Fruit fly (Drosophila melanogaster): ENCODE results near the gene CG3698.

Gene CG3698

DNA sequence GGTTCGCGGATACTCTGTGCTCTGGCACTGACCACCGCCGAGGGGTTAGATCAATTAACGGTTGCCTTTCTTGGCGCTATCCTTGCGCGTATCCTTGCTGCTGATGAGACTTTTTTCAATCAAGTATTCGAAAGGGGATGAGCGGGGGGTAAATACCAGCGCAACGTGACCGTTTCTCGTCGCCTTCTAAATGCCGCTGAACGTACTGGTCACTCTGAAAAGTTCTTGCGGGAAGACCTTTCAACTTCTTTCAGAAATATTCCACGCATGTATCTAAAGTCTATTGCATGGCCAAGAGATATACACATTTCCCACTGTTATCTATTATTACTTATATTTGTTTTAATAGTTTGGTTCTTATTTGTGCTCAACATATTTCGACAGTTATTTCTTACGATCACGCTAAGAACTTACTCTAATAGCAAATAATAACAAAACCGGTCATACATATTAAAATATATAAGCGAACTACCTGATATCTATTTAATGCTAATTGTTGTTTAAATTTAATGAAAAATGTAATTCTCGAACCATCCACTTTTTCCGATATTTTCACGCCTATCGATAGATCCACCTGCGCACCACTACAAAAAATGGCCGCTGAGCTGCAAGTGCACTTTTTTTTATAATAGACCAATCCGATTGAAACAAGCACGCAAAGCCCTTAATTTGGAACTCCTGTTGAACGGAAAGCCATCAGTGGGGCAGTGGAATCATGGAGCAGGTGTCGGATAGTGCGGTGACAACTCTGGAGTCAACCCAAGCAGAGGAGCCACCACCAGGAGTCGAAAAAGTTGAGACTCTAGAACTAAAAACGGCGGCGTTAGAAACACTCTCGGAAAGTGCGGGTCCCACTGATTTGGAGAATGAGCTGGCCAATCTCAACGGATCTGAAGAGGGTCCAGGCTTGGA lies 11.2 kb upstream of the CG3698 start, which contains the start of the genes CG3634 and HIPP1 (continued):
- TF ChIP-seq stc (GFP tag; IDR thresholded peaks at IDR 0.05) (no peak), Sry-β (GFP tag; optimal IDR thresholded peaks at IDR 0.05) (peak; percentile 64), HHEX (GFP tag; optimal IDR thresholded peaks at IDR 0.05) (no peak), D19A (tag; optimal IDR thresholded peaks at IDR 0.05) (no peak), grn (GFP tag; optimal IDR thresholded peaks at IDR 0.05) (no peak), Lhr (GFP tag; optimal IDR thresholded peaks at IDR 0.05) (peak; percentile 51), CG10959 (GFP tag; IDR thresholded peaks at IDR 0.05) (no peak), hb (GFP tag; IDR thresholded peaks at IDR 0.05; ENCODE audit: partially characterized antibody) (no peak), CG2116 (GFP tag; optimal IDR thresholded peaks at IDR 0.05) (peak; percentile 71), CG9817 (tag; optimal IDR thresholded peaks at IDR 0.05) (no peak), TFAM (GFP tag; optimal IDR thresholded peaks at IDR 0.05) (no peak), Med (GFP tag) (peak; percentile 67), CG11696 (GFP tag; IDR thresholded peaks at IDR 0.05) (no peak), p53 (GFP tag; optimal IDR thresholded peaks at IDR 0.05) (no peak), peb (GFP tag; IDR thresholded peaks at IDR 0.05) (no peak), B-H2 (GFP tag; optimal IDR thresholded peaks at IDR 0.05) (no peak), usp (GFP tag; optimal IDR thresholded peaks at IDR 0.05) (no peak), exex (tag; optimal IDR thresholded peaks at IDR 0.05) (no peak), lbe (GFP tag; optimal IDR thresholded peaks at IDR 0.05) (no peak), Meics (GFP tag; optimal IDR thresholded peaks at IDR 0.05) (no peak), CG7963 (GFP tag; IDR thresholded peaks at IDR 0.05; ENCODE audit: partially characterized antibody) (no peak), dpn (GFP tag; optimal IDR thresholded peaks at IDR 0.05) (no peak), fru (optimal IDR thresholded peaks at IDR 0.05) (no peak), CG6254 (GFP tag; optimal IDR thresholded peaks at IDR 0.05) (no peak), CG3726 (GFP tag; IDR thresholded peaks at IDR 0.05) (no peak), Lim3 (GFP tag; IDR thresholded peaks at IDR 0.05) (no peak), Nf-YB (GFP tag; optimal IDR thresholded peaks at IDR 0.05) (peak; percentile 36), Opbp (GFP tag; IDR thresholded peaks at IDR 0.05; ENCODE audit: partially characterized antibody) (0 out of 3 replicates have a peak, but pooled peaks have one; percentile 24), bab2 (GFP tag; optimal IDR thresholded peaks at IDR 0.05) (no peak), sna (GFP tag; IDR thresholded peaks at IDR 0.05; ENCODE audit: partially characterized antibody) (peak; percentile 44; the same call in 1 of the 2 replicates), Drgx (GFP tag; IDR thresholded peaks at IDR 0.05) (no peak), Sry-δ (GFP tag; optimal IDR thresholded peaks at IDR 0.05) (peak; percentile 80), sr (GFP tag; IDR thresholded peaks at IDR 0.05) (no peak), CG12155 (GFP tag; optimal IDR thresholded peaks at IDR 0.05) (peak; percentile 8), Taf1 (GFP tag; IDR thresholded peaks at IDR 0.05) (no peak), mld (GFP tag; IDR thresholded peaks at IDR 0.05; ENCODE audit: partially characterized antibody) (0 out of 3 replicates have a peak, but pooled peaks have one; percentile 7), chm (GFP tag; IDR thresholded peaks at IDR 0.05) (no peak), CG1024 (GFP tag; IDR thresholded peaks at IDR 0.05) (no peak), CG8388 (GFP tag; optimal IDR thresholded peaks at IDR 0.05) (no peak), al (GFP tag; IDR thresholded peaks at IDR 0.05) (no peak), CG17361 (GFP tag; IDR thresholded peaks at IDR 0.05) (no peak; the same call in 2 of the 3 replicates), zen2 (GFP tag; IDR thresholded peaks at IDR 0.05; ENCODE audit: partially characterized antibody) (peak; percentile 52; the same call in 1 of the 3 replicates), CG13424 (tag; optimal IDR thresholded peaks at IDR 0.05) (peak; percentile 1), BtbVII (GFP tag; optimal IDR thresholded peaks at IDR 0.05) (no peak), ATbp (GFP tag; optimal IDR thresholded peaks at IDR 0.05) (no peak), bsh (GFP tag; optimal IDR thresholded peaks at IDR 0.05) (no peak), Max (GFP tag; optimal IDR thresholded peaks at IDR 0.05) (peak; percentile 37), CG10543 (GFP tag; optimal IDR thresholded peaks at IDR 0.05) (no peak), CG34422 (GFP tag; IDR thresholded peaks at IDR 0.05) (no peak)

All from whole organism, embryonic.